Worm (Caenorhabditis elegans): ENCODE results near the gene try-11.

ce11 chrV:7454236-7454635 is 2.7 kb downstream of the try-11 start, which contains the start of gene try-8:
- no peak for TF ChIP-seq lsy-2 (tag; optimal IDR thresholded peaks at IDR 0.05)
- no peak for TF ChIP-seq pqm-1 (tag; optimal IDR thresholded peaks at IDR 0.05)
- no peak for TF ChIP-seq ceh-28 (tag; optimal IDR thresholded peaks at IDR 0.05)
- TF ChIP-seq hlh-11 (tag; optimal IDR thresholded peaks at IDR 0.05), result no peak
- no peak for TF ChIP-seq aly-2 (tag; optimal IDR thresholded peaks at IDR 0.05)
- TF ChIP-seq F37D6.2 (tag; optimal IDR thresholded peaks at IDR 0.05), result no peak
- TF ChIP-seq tag-97 (GFP tag; IDR thresholded peaks at IDR 0.05), result no peak
- TF ChIP-seq egl-27 (tag; optimal IDR thresholded peaks at IDR 0.05), result no peak
- no peak for TF ChIP-seq daf-8 (GFP tag; IDR thresholded peaks at IDR 0.05)

All from whole organism, L4 larva.